Worm (Caenorhabditis elegans) whole organism, mixed stage, embryonic: Measurements from ENCODE around the gene Y110A2AL.4.

Experiments
- ceh-83 ChIP-seq: fragments of 200-800 bp; sonication (Bioruptor generic); optimal IDR thresholded peaks from 2 replicates; lab custom pipeline; 2018; ENCODE audit warnings: mild to moderate bottlenecking, missing genetic modification characterization, missing compliant biosample characterization
- ces-1 ChIP-seq: fragments of 150-350 bp; optimal IDR thresholded peaks from 2 replicates; lab custom pipeline; 2014; ENCODE audit warnings: missing biosample characterization, missing genetic modification reagents, missing genetic modification characterization
- cnd-1 ChIP-seq: fragments of 200-800 bp; sonication (Bioruptor generic); optimal IDR thresholded peaks from 2 replicates; lab custom pipeline; 2018; ENCODE audit warnings: mild to moderate bottlenecking, missing genetic modification characterization, missing compliant biosample characterization
- ham-2 ChIP-seq: fragments of 200-800 bp; sonication (Bioruptor generic); optimal IDR thresholded peaks from 2 replicates; lab custom pipeline; 2018; ENCODE audit warnings: mild to moderate bottlenecking, missing genetic modification characterization, missing compliant biosample characterization
- lsy-2 ChIP-seq: fragments of 150-350 bp; optimal IDR thresholded peaks from 2 replicates; lab custom pipeline; 2014; ENCODE audit warnings: missing biosample characterization, missing genetic modification characterization
- nhr-76 ChIP-seq: sonication (generic microtip); optimal IDR thresholded peaks from 2 replicates; lab custom pipeline; 2017; ENCODE audit warnings: missing biosample characterization, missing genetic modification characterization
- snpc-4 ChIP-seq: fragments of 150-350 bp; optimal IDR thresholded peaks from 2 replicates; lab custom pipeline; 2014; ENCODE audit warnings: missing biosample characterization, missing genetic modification characterization
- unc-39 ChIP-seq: fragments of 150-350 bp; optimal IDR thresholded peaks from 2 replicates; lab custom pipeline; 2014; ENCODE audit warnings: missing biosample characterization, missing genetic modification characterization
- unc-62 ChIP-seq: fragments of 150-350 bp; optimal IDR thresholded peaks from 2 replicates; lab custom pipeline; 2014; ENCODE audit warnings: missing biosample characterization, missing genetic modification reagents, missing genetic modification characterization
- zip-8 ChIP-seq: fragments of 150-350 bp; optimal IDR thresholded peaks from 2 replicates; lab custom pipeline; 2014; ENCODE audit warnings: missing biosample characterization, missing genetic modification characterization
- ztf-11 ChIP-seq: fragments of 150-350 bp; optimal IDR thresholded peaks from 2 replicates; lab custom pipeline; 2014; ENCODE audit warnings: missing biosample characterization, missing genetic modification characterization

DNA sequence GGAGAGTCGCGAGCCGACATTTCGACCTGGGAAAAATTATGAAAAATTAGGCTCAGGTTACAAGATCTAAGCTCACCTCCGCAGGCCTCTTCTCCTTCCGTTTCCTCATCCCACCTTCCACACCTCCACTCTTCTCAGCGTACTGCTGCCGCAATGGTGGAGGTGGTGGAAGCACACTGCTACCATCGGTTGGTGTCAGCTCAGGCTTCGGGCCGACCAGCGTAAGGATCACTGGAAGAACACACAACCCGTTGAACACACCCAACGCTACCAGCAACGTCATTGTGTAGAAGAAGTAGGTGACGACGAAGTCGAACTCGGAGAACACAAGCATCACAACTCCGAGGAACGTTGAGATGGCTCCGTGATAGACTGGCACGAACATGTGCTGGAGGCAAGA lies 6.6 kb downstream of the Y110A2AL.4 start:
- TF ChIP-seq ham-2 = no peak
- no peak for TF ChIP-seq ces-1
- no peak for TF ChIP-seq unc-62
- no peak for TF ChIP-seq ztf-11 (tag; lab: Kevin White, UChicago)
- TF ChIP-seq cnd-1 = no peak
- no peak for TF ChIP-seq ceh-83
- TF ChIP-seq unc-39 (tag; lab: Kevin White, UChicago) = no peak
- TF ChIP-seq nhr-76 (tag; lab: Kevin White, UChicago) = no peak
- TF ChIP-seq zip-8 = no peak
- TF ChIP-seq lsy-2 (tag; lab: Kevin White, UChicago) = no peak
- no peak for TF ChIP-seq snpc-4 (tag; lab: Kevin White, UChicago)
